Worm (Caenorhabditis elegans) whole organism, midembryonic: ENCODE data around the gene fib-1.

Experiments
- T22C8.4 ChIP-seq: fragments of 200-800 bp; sonication (Bioruptor generic); IDR thresholded peaks from 2 replicates; pipeline ENCODE4 v1.3.6; 2022; ENCODE audit warnings: missing genetic modification characterization, missing compliant biosample characterization
- cog-1 ChIP-seq: sonication (generic microtip); optimal IDR thresholded peaks from 2 replicates; lab custom pipeline; 2016; ENCODE audit warnings: missing genetic modification characterization, missing compliant biosample characterization
- flt-1 ChIP-seq: fragments of 200-800 bp; sonication (Bioruptor generic); IDR thresholded peaks from 2 replicates; pipeline ENCODE4 v1.3.6; 2022; ENCODE audit warnings: missing genetic modification characterization, missing compliant biosample characterization
- klf-2 ChIP-seq: fragments of 200-800 bp; sonication (Bioruptor generic); conservative IDR thresholded peaks from 2 replicates; pipeline ENCODE4 v1.3.6; 2022; ENCODE audit warnings: missing genetic modification reagents, missing genetic modification characterization, missing compliant biosample characterization
- med-1 ChIP-seq: sonication (generic microtip); optimal IDR thresholded peaks from 2 replicates; lab custom pipeline; 2017; ENCODE audit warnings: missing genetic modification characterization, mild to moderate bottlenecking, missing compliant biosample characterization, antibody characterized with exemption, missing genetic modification reagents; ENCODE audit not compliant: insufficient read depth
- ref-1 ChIP-seq: fragments of 200-800 bp; sonication (Bioruptor generic); conservative IDR thresholded peaks from 2 replicates; pipeline ENCODE4 v1.3.6; 2022; ENCODE audit warnings: missing genetic modification reagents, missing genetic modification characterization, missing compliant biosample characterization
- tab-1 ChIP-seq: fragments of 200-800 bp; sonication (Bioruptor generic); IDR thresholded peaks from 2 replicates; pipeline ENCODE4 v1.3.6; 2022; ENCODE audit warnings: missing genetic modification characterization, missing compliant biosample characterization
- ztf-23 ChIP-seq: fragments of 200-800 bp; sonication (Bioruptor generic); IDR thresholded peaks from 2 replicates; pipeline ENCODE4 v1.3.6; 2022; ENCODE audit warnings: missing genetic modification reagents, missing genetic modification characterization, missing compliant biosample characterization
- ztf-29 ChIP-seq: fragments of 200-800 bp; sonication (Bioruptor generic); IDR thresholded peaks from 2 replicates; pipeline ENCODE4 v1.3.6; 2022; ENCODE audit warnings: missing genetic modification reagents, missing genetic modification characterization, missing compliant biosample characterization

ce11 chrV:14993620-14994019 lies 8.4 kb downstream of the fib-1 start, which contains the start of gene fil-1:
- TF ChIP-seq med-1 (GFP tag; lab: Kevin White, UChicago) (no peak), klf-2 (no peak), ztf-23 (no peak), ref-1 (GFP tag; lab: Robert Waterston, UW) (no peak), flt-1 (GFP tag; lab: Robert Waterston, UW) (no peak), ztf-29 (GFP tag; lab: Robert Waterston, UW) (no peak), tab-1 (GFP tag; lab: Robert Waterston, UW) (no peak), cog-1 (tag; lab: Kevin White, UChicago) (no peak), T22C8.4 (GFP tag; lab: Robert Waterston, UW) (no peak)
